Worm (Caenorhabditis elegans) whole organism, L1 larva: ENCODE measurements around the gene F32D8.1.

Source experiments
- egl-27 ChIP-seq, 2 experiments: fragments of 150-350 bp in 1 of 2; sonication (generic microtip); optimal IDR thresholded peaks; 3 replicates each; lab custom pipeline; 2017 to 2018; ENCODE audit warnings: missing biosample characterization in 2 of 2, missing genetic modification characterization in 2 of 2, missing genetic modification reagents in 2 of 2
- lin-13 ChIP-seq: fragments of 150-350 bp; optimal IDR thresholded peaks from 2 replicates; lab custom pipeline; 2014; ENCODE audit warnings: missing biosample characterization, missing genetic modification reagents, missing genetic modification characterization
- mdl-1 ChIP-seq, 2 experiments: fragments of 150-350 bp; optimal IDR thresholded peaks; 2 replicates each; lab custom pipeline; 2014 to 2017; ENCODE audit warnings: missing biosample characterization in 2 of 2, missing genetic modification characterization in 2 of 2, inconsistent platforms in 1 of 2
- snpc-4 ChIP-seq: fragments of 150-350 bp; optimal IDR thresholded peaks from 2 replicates; lab custom pipeline; 2014; ENCODE audit warnings: missing biosample characterization, missing genetic modification characterization
- sptf-1 ChIP-seq: fragments of 150-350 bp; optimal IDR thresholded peaks from 2 replicates; lab custom pipeline; 2014; ENCODE audit warnings: missing biosample characterization, missing genetic modification characterization
- unc-62 ChIP-seq: fragments of 150-350 bp; optimal IDR thresholded peaks from 2 replicates; lab custom pipeline; 2014; ENCODE audit warnings: missing biosample characterization, missing genetic modification reagents, missing genetic modification characterization

DNA sequence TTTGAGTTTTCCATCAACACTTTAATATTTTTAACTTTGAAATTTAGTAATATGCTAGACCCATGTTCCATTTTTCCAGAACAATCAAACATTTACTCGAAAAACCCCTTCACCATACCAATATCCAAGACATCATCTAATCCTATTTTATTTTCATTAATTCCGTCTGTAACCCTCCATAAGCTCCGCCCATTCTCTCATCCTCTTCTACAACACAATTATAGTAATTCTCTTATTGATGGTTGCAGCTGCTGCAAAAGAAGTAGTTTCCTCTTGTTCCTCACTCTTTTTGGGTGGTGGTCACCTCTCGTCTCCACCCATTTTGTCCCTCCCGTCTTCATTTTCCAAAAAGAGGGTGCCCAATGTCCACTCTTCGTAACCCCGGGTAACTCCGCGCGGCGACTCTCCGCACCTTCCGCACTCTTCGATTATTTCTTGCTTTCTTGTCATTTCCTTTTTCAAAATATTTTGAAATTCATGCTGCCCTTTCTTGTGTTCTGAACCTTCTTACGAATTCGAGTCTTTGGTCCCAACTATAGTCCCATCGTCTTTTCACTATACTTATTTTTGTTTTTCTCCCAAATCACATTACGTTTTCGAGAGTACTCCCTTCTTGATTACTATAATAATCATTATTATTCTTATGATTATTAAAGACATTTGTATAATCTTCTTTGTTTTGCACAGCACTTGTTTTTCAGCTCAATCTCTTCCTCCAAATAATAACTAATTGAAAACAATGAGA is at the start of gene F32D8.1:
- TF ChIP-seq lin-13 (GFP tag; lab: Kevin White, UChicago) (no peak), sptf-1 (no peak), egl-27 (tag; optimal IDR thresholded peaks at IDR 0.05; lab: Kevin White, UChicago) (no peak), snpc-4 (tag; lab: Kevin White, UChicago) (no peak), unc-62 (GFP tag; lab: Kevin White, UChicago) (no peak), mdl-1 (tag; optimal IDR thresholded peaks at IDR 0.05; lab: Kevin White, UChicago) (no peak)
